Fruit fly (Drosophila melanogaster) whole organism, embryonic: ENCODE data around the gene Sap30.
A peak's percentile ranks its signal among the peaks of the same experiment; 100 is the strongest.

Experiments
- Bdp1 ChIP-seq: fragments of 200-800 bp; sonication (Bioruptor generic); optimal IDR thresholded peaks from 3 replicates; lab custom pipeline; 2016; ENCODE audit warnings: missing biosample characterization, missing genetic modification characterization
- CG10209 ChIP-seq: fragments of 200-800 bp; sonication (Bioruptor generic); optimal IDR thresholded peaks from 3 replicates; lab custom pipeline; 2017; ENCODE audit warnings: missing biosample characterization, mild to moderate bottlenecking, missing genetic modification characterization, missing genetic modification reagents
- CG10274 ChIP-seq: fragments of 200-800 bp; sonication (Bioruptor generic); optimal IDR thresholded peaks from 3 replicates; lab custom pipeline; 2017; ENCODE audit warnings: missing biosample characterization, mild to moderate bottlenecking, missing genetic modification characterization
- CG11247 ChIP-seq: fragments of 200-800 bp; sonication (Bioruptor generic); IDR thresholded peaks from 2 replicates; pipeline ENCODE4 v1.3.6; 2022; ENCODE audit warnings: missing biosample characterization, missing genetic modification characterization
- CG13296 ChIP-seq: fragments of 200-800 bp; sonication (Bioruptor generic); optimal IDR thresholded peaks from 3 replicates; lab custom pipeline; 2018; ENCODE audit warnings: missing biosample characterization, mild to moderate bottlenecking, missing genetic modification characterization
- CG13894 ChIP-seq: fragments of 200-800 bp; sonication (Bioruptor generic); optimal IDR thresholded peaks from 3 replicates; lab custom pipeline; 2018; ENCODE audit warnings: missing biosample characterization, mild to moderate bottlenecking, missing genetic modification characterization, moderate library complexity
- CG14441 ChIP-seq: fragments of 200-800 bp; sonication (Bioruptor generic); IDR thresholded peaks from 2 replicates; pipeline ENCODE4 v1.3.6; 2022; ENCODE audit warnings: missing biosample characterization, missing genetic modification characterization
- CG1529 ChIP-seq: fragments of 200-800 bp; sonication (Bioruptor generic); optimal IDR thresholded peaks from 3 replicates; lab custom pipeline; 2018; ENCODE audit warnings: missing biosample characterization, missing genetic modification characterization
- CG16815 ChIP-seq: fragments of 200-800 bp; sonication (Bioruptor generic); optimal IDR thresholded peaks from 3 replicates; lab custom pipeline; 2017; ENCODE audit warnings: missing biosample characterization, mild to moderate bottlenecking, missing genetic modification characterization
- CG18262 ChIP-seq: fragments of 200-800 bp; optimal IDR thresholded peaks from 3 replicates; lab custom pipeline; 2019; ENCODE audit warnings: missing biosample characterization, mild to moderate bottlenecking, missing genetic modification characterization, moderate library complexity
- CG18619 ChIP-seq: fragments of 200-800 bp; sonication (Bioruptor generic); optimal IDR thresholded peaks from 3 replicates; lab custom pipeline; 2017; ENCODE audit warnings: missing biosample characterization, mild to moderate bottlenecking, missing genetic modification characterization
- CG2129 ChIP-seq: fragments of 200-800 bp; sonication (Bioruptor generic); IDR thresholded peaks from 2 replicates; pipeline ENCODE4 v1.3.6; 2022; ENCODE audit warnings: missing biosample characterization, missing genetic modification characterization; ENCODE audit not compliant: partially characterized antibody
- CG2678 ChIP-seq: fragments of 200-800 bp; sonication (Bioruptor generic); optimal IDR thresholded peaks from 3 replicates; lab custom pipeline; 2019; ENCODE audit warnings: missing biosample characterization, mild to moderate bottlenecking, missing genetic modification characterization, moderate library complexity
- CG33213 ChIP-seq: fragments of 200-800 bp; sonication (Bioruptor generic); optimal IDR thresholded peaks from 3 replicates; lab custom pipeline; 2016; ENCODE audit warnings: missing biosample characterization, missing genetic modification characterization
- CG33557 ChIP-seq: fragments of 200-800 bp; sonication (Bioruptor generic); optimal IDR thresholded peaks from 2 replicates; lab custom pipeline; 2019; ENCODE audit warnings: missing biosample characterization, mild to moderate bottlenecking, missing genetic modification characterization, moderate library complexity
- CG3407 ChIP-seq: fragments of 200-800 bp; sonication (Bioruptor generic); optimal IDR thresholded peaks from 2 replicates; lab custom pipeline; 2018; ENCODE audit warnings: missing biosample characterization, mild to moderate bottlenecking, missing genetic modification characterization
- CG34422 ChIP-seq: fragments of 200-800 bp; sonication (Bioruptor generic); IDR thresholded peaks from 3 replicates; pipeline ENCODE4 v1.3.6; 2022; ENCODE audit warnings: missing biosample characterization, missing genetic modification characterization
- CG4404 ChIP-seq: fragments of 200-800 bp; sonication (Bioruptor generic); IDR thresholded peaks from 2 replicates; pipeline ENCODE4 v1.3.6; 2022; ENCODE audit warnings: missing biosample characterization, missing genetic modification characterization
- CG6254 ChIP-seq: fragments of 200-800 bp; sonication (Bioruptor generic); optimal IDR thresholded peaks from 3 replicates; lab custom pipeline; 2017; ENCODE audit warnings: mild to moderate bottlenecking, missing biosample characterization, missing genetic modification reagents, missing genetic modification characterization
- CG7372 ChIP-seq: fragments of 200-800 bp; sonication (Bioruptor generic); IDR thresholded peaks from 2 replicates; pipeline ENCODE4 v1.3.6; 2022; ENCODE audit warnings: missing biosample characterization, missing genetic modification characterization
- CG8765 ChIP-seq: fragments of 200-800 bp; sonication (Bioruptor generic); IDR thresholded peaks from 2 replicates; pipeline ENCODE4 v1.3.6; 2022; ENCODE audit warnings: missing biosample characterization, missing genetic modification characterization
- Fer2 ChIP-seq: fragments of 200-800 bp; sonication (Bioruptor generic); optimal IDR thresholded peaks from 2 replicates; lab custom pipeline; 2018; ENCODE audit warnings: missing biosample characterization, mild to moderate bottlenecking, missing genetic modification characterization, moderate library complexity
- Gsc ChIP-seq: fragments of 200-800 bp; sonication (Bioruptor generic); IDR thresholded peaks from 2 replicates; pipeline ENCODE4 v1.3.6; 2022; ENCODE audit warnings: missing biosample characterization, missing genetic modification characterization
- Hr78 ChIP-seq, 2 experiments: fragments of 200-800 bp in 1 of 2; fragments of >200 bp in 1 of 2; sonication (Bioruptor generic) in 1 of 2; optimal IDR thresholded peaks; 2 replicates each; lab custom pipeline; 2017 to 2019; ENCODE audit warnings: missing biosample characterization in 2 of 2, missing genetic modification characterization in 2 of 2, mild to moderate bottlenecking in 1 of 2, moderate library complexity in 1 of 2
- Poxn ChIP-seq: fragments of 200-800 bp; sonication (Bioruptor generic); IDR thresholded peaks from 2 replicates; pipeline ENCODE4 v1.3.6; 2022; ENCODE audit warnings: missing biosample characterization, missing genetic modification characterization
- Xrp1 ChIP-seq: fragments of 200-800 bp; sonication (Bioruptor generic); IDR thresholded peaks from 2 replicates; pipeline ENCODE4 v1.3.6; 2022; ENCODE audit warnings: missing biosample characterization, missing genetic modification characterization
- bab2 ChIP-seq: fragments of 200-800 bp; sonication (Bioruptor generic); optimal IDR thresholded peaks from 2 replicates; lab custom pipeline; 2016; ENCODE audit warnings: missing biosample characterization, missing genetic modification characterization
- btn ChIP-seq: fragments of 200-800 bp; sonication (Bioruptor generic); optimal IDR thresholded peaks from 2 replicates; lab custom pipeline; 2016; ENCODE audit warnings: missing biosample characterization, missing genetic modification characterization
- chif ChIP-seq, 2 experiments: fragments of 200-800 bp; sonication (Bioruptor generic); optimal IDR thresholded peaks; 3 replicates each; lab custom pipeline; 2016; ENCODE audit warnings: missing biosample characterization in 2 of 2, missing genetic modification characterization in 2 of 2
- ci ChIP-seq: fragments of 200-800 bp; sonication (Bioruptor generic); IDR thresholded peaks from 3 replicates; pipeline ENCODE4 v1.3.6; 2022; ENCODE audit warnings: missing biosample characterization, missing genetic modification characterization
- crc ChIP-seq: fragments of 200-800 bp; sonication (Bioruptor generic); optimal IDR thresholded peaks from 2 replicates; lab custom pipeline; 2016; ENCODE audit warnings: missing biosample characterization, missing genetic modification characterization
- eve ChIP-seq, 2 experiments: fragments of >200 bp; optimal IDR thresholded peaks; 2 replicates each; lab custom pipeline; 2017; ENCODE audit warnings: missing biosample characterization in 2 of 2, missing genetic modification characterization in 2 of 2
- fd102C ChIP-seq: fragments of 200-800 bp; sonication (Bioruptor generic); optimal IDR thresholded peaks from 2 replicates; lab custom pipeline; 2018; ENCODE audit warnings: missing biosample characterization, mild to moderate bottlenecking, missing genetic modification characterization, moderate library complexity
- ftz-f1 ChIP-seq: fragments of 200-800 bp; sonication (Bioruptor generic); optimal IDR thresholded peaks from 2 replicates; lab custom pipeline; 2016; ENCODE audit warnings: missing biosample characterization, missing genetic modification characterization
- gcm ChIP-seq: fragments of 200-800 bp; sonication (Bioruptor generic); optimal IDR thresholded peaks from 2 replicates; lab custom pipeline; 2019; ENCODE audit warnings: missing biosample characterization, mild to moderate bottlenecking, missing genetic modification characterization, moderate library complexity
- klu ChIP-seq: fragments of 200-800 bp; sonication (Bioruptor generic); IDR thresholded peaks from 2 replicates; pipeline ENCODE4 v1.3.6; 2022; ENCODE audit warnings: missing biosample characterization, missing genetic modification characterization
- pb ChIP-seq: fragments of 200-800 bp; sonication (Bioruptor generic); optimal IDR thresholded peaks from 3 replicates; lab custom pipeline; 2016; ENCODE audit warnings: missing biosample characterization, missing genetic modification characterization
- prd ChIP-seq, 3 experiments: fragments of >200 bp in 2 of 3; fragments of 200-800 bp in 1 of 3; sonication (Bioruptor generic) in 1 of 3; optimal IDR thresholded peaks in 2 of 3; IDR thresholded peaks in 1 of 3; 2 replicates in 2 of 3; 3 replicates in 1 of 3; pipeline versions ENCODE4 v1.3.6 to Lab custom; 2017 to 2022; ENCODE audit warnings: missing biosample characterization in 1 of 3, missing genetic modification characterization in 1 of 3
- pzg ChIP-seq: fragments of 200-800 bp; sonication (Bioruptor generic); optimal IDR thresholded peaks from 3 replicates; lab custom pipeline; 2018; ENCODE audit warnings: missing biosample characterization, mild to moderate bottlenecking, missing genetic modification characterization, moderate library complexity
- sd ChIP-seq: fragments of 200-800 bp; sonication (Bioruptor generic); optimal IDR thresholded peaks from 3 replicates; lab custom pipeline; 2018; ENCODE audit warnings: missing biosample characterization, mild to moderate bottlenecking, missing genetic modification characterization, moderate library complexity
- sim ChIP-seq: fragments of 200-800 bp; sonication (Bioruptor generic); IDR thresholded peaks from 2 replicates; pipeline ENCODE4 v1.3.6; 2022; ENCODE audit warnings: missing biosample characterization, missing genetic modification characterization
- slbo ChIP-seq: fragments of 200-800 bp; sonication (Bioruptor generic); IDR thresholded peaks from 2 replicates; pipeline ENCODE4 v1.3.6; 2022; ENCODE audit warnings: missing biosample characterization, missing genetic modification characterization
- so ChIP-seq: fragments of 200-800 bp; sonication (Bioruptor generic); IDR thresholded peaks from 3 replicates; pipeline ENCODE4 v1.3.6; 2022; ENCODE audit warnings: missing biosample characterization, missing genetic modification characterization
- sqz ChIP-seq: fragments of 200-800 bp; sonication (Bioruptor generic); optimal IDR thresholded peaks from 3 replicates; lab custom pipeline; 2018; ENCODE audit warnings: missing biosample characterization, mild to moderate bottlenecking, missing genetic modification characterization
- tap ChIP-seq: fragments of 200-800 bp; optimal IDR thresholded peaks from 3 replicates; lab custom pipeline; 2019; ENCODE audit warnings: missing biosample characterization, mild to moderate bottlenecking, missing genetic modification characterization, moderate library complexity
- tio ChIP-seq: fragments of 200-800 bp; sonication (Bioruptor generic); optimal IDR thresholded peaks from 2 replicates; lab custom pipeline; 2017; ENCODE audit warnings: missing biosample characterization, missing genetic modification characterization, inconsistent platforms
- twi ChIP-seq: fragments of 200-800 bp; optimal IDR thresholded peaks from 2 replicates; lab custom pipeline; 2019; ENCODE audit warnings: missing biosample characterization, mild to moderate bottlenecking, missing genetic modification characterization, moderate library complexity
- wdn ChIP-seq: fragments of 200-800 bp; sonication (Bioruptor generic); IDR thresholded peaks from 2 replicates; pipeline ENCODE4 v1.3.6; 2022; ENCODE audit warnings: missing biosample characterization, missing genetic modification characterization

Gene Sap30

DNA sequence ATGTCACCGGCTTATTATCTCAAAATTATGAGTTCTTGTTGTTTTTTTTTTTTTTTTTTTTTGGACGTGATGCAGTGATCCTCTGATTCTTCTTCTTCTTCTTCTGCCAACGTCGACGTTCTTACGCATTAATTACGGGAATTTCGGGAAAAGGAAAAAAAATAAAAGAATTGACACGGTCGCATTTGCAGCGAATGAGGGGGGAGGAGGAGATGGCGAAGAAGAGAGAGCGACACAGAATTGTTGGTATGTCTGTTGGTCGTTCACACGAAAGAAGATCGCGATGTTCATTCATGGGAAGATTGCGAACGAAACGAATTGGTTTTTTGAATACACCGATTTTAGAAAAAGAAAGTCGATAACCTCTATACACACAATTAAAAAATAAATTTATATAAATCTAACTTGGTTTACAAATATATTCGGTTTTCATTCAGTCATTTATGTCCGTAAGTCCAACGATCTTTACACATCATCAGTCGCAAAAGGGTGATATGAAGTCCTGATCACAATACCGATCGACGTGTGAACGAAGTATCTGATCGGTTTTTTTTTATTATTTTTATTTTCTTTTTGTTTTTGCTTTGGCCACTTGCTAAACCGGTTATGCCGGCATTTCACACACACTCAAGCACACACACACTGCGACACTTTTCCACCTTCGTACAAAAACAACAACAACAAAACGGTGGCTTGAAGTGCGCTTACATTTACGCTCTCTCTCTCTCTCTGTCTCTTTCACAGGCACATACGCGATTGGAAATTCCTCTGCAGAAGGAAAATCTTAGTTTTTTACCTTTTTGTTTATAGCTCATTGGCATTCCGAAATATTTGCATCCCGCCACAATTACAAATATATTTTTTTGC lies 36.1 kb upstream of the Sap30 start (continued):
- TF ChIP-seq CG10274 (GFP tag; lab: Kevin White, UChicago) (peak; percentile 29), CG11247 (no peak), CG10209 (GFP tag; lab: Kevin White, UChicago) (peak; percentile 64), CG33213 (GFP tag; lab: Kevin White, UChicago) (no peak), fd102C (GFP tag; lab: Kevin White, UChicago) (no peak), CG14441 (GFP tag; lab: Robert Waterston, UW) (no peak), CG18619 (GFP tag; lab: Kevin White, UChicago) (peak; percentile 67), Xrp1 (GFP tag; lab: Robert Waterston, UW) (peak; percentile 67), Bdp1 (GFP tag; lab: Kevin White, UChicago) (peak; percentile 30), wdn (no peak), twi (peak; percentile 51), sqz (peak; percentile 97), CG7372 (peak; percentile 50; the same call in 1 of the 2 replicates), klu (GFP tag; lab: Robert Waterston, UW) (no peak), CG16815 (GFP tag; lab: Kevin White, UChicago) (peak; percentile 14), eve (GFP tag; optimal IDR thresholded peaks at IDR 0.05; lab: Kevin White, UChicago) (peak in 1 of 2 experiments; percentile 89), sd (tag; lab: Kevin White, UChicago) (peak; percentile 45), bab2 (no peak), CG13894 (tag; lab: Kevin White, UChicago) (peak; percentile 32), CG33557 (GFP tag; lab: Kevin White, UChicago) (peak; percentile 82), CG13296 (GFP tag; lab: Kevin White, UChicago) (peak; percentile 82), Poxn (GFP tag; lab: Robert Waterston, UW) (no peak), prd (optimal IDR thresholded peaks at IDR 0.05; lab: Kevin White, UChicago) (no peak), prd (GFP tag; IDR thresholded peaks at IDR 0.05; lab: Robert Waterston, UW) (peak; percentile 62), sim (GFP tag; lab: Robert Waterston, UW) (no peak), Gsc (GFP tag; lab: Robert Waterston, UW) (no peak), btn (GFP tag; lab: Kevin White, UChicago) (no peak), Fer2 (tag; lab: Kevin White, UChicago) (peak; percentile 41), ftz-f1 (GFP tag; lab: Kevin White, UChicago) (no peak), tio (GFP tag; lab: Kevin White, UChicago) (peak; percentile 49), CG8765 (GFP tag; lab: Robert Waterston, UW) (no peak), crc (GFP tag; lab: Kevin White, UChicago) (no peak), Hr78 (GFP tag; optimal IDR thresholded peaks at IDR 0.05; lab: Kevin White, UChicago) (peak in 1 of 2 experiments; percentile 1), CG6254 (peak; percentile 70), CG4404 (no peak; the same call in 1 of the 2 replicates), pzg (GFP tag; lab: Kevin White, UChicago) (no peak), chif (GFP tag; optimal IDR thresholded peaks at IDR 0.05; lab: Kevin White, UChicago) (peak in 1 of 2 experiments; percentile 16), tap (tag; lab: Kevin White, UChicago) (peak; percentile 75), so (GFP tag; lab: Robert Waterston, UW) (peak; percentile 79; the same call in 1 of the 3 replicates), CG2678 (tag; lab: Kevin White, UChicago) (peak; percentile 87), pb (no peak), CG2129 (GFP tag; lab: Robert Waterston, UW) (no peak), gcm (GFP tag; lab: Kevin White, UChicago) (peak; percentile 77), CG1529 (GFP tag; lab: Kevin White, UChicago) (peak; percentile 50), CG34422 (no peak), ci (GFP tag; lab: Robert Waterston, UW) (peak; percentile 60; the same call in 1 of the 3 replicates), CG18262 (tag; lab: Kevin White, UChicago) (peak; percentile 87), slbo (GFP tag; lab: Robert Waterston, UW) (peak; percentile 42; the same call in 1 of the 2 replicates), CG3407 (GFP tag; lab: Kevin White, UChicago) (peak; percentile 58)
